Worm (Caenorhabditis elegans): ENCODE measurements around the gene C15F1.2.

C15F1.2 gene

ce11 chrII:6974011-6974410 is 5.7 kb upstream of the C15F1.2 start:
- TF ChIP-seq ztf-4 (tag; optimal IDR thresholded peaks at IDR 0.05) (no peak), nhr-19 (GFP tag; conservative IDR thresholded peaks at IDR 0.05) (peak; percentile 46), ets-5 (GFP tag; IDR thresholded peaks at IDR 0.05) (no peak), pag-3 (tag; optimal IDR thresholded peaks at IDR 0.05; ENCODE audit: borderline replicate concordance, insufficient read depth) (no peak), lin-14 (GFP tag; optimal IDR thresholded peaks at IDR 0.05) (peak; percentile 7), nhr-76 (tag; optimal IDR thresholded peaks at IDR 0.05) (no peak), rnt-1 (tag; optimal IDR thresholded peaks at IDR 0.05) (peak; percentile 50), snpc-4 (tag; optimal IDR thresholded peaks at IDR 0.05) (peak; percentile 43), nhr-84 (tag; optimal IDR thresholded peaks at IDR 0.05) (no peak), mdl-1 (tag; optimal IDR thresholded peaks at IDR 0.05) (peak in 1 of 2 experiments; percentile 11), unc-86 (tag; optimal IDR thresholded peaks at IDR 0.05) (peak; percentile 28), grh-1 (GFP tag; IDR thresholded peaks at IDR 0.05) (no peak), efl-1 (optimal IDR thresholded peaks at IDR 0.05) (peak; percentile 79 to 95), efl-1 (GFP tag; optimal IDR thresholded peaks at IDR 0.05 in 1 of 2) (peak; percentile 95 to 99), skn-1 (tag; optimal IDR thresholded peaks at IDR 0.05) (peak; percentile 53), aha-1 (tag; optimal IDR thresholded peaks at IDR 0.05) (no peak), nhr-85 (tag) (peak; percentile 41), egl-13 (tag; optimal IDR thresholded peaks at IDR 0.05) (no peak), F16B12.6 (tag; optimal IDR thresholded peaks at IDR 0.05) (peak; percentile 91), dpl-1 (GFP tag; optimal IDR thresholded peaks at IDR 0.05) (peak; percentile 90 to 95 (median 94)), pqm-1 (tag; optimal IDR thresholded peaks at IDR 0.05) (no peak), vab-15 (tag; optimal IDR thresholded peaks at IDR 0.05) (no peak), fkh-8 (tag; optimal IDR thresholded peaks at IDR 0.05) (no peak), hlh-4 (tag; optimal IDR thresholded peaks at IDR 0.05) (no peak), unc-98 (GFP tag; IDR thresholded peaks at IDR 0.05) (no peak), elt-3 (tag; optimal IDR thresholded peaks at IDR 0.05) (no peak), xbp-1 (tag; optimal IDR thresholded peaks at IDR 0.05) (peak; percentile 43), alr-1 (tag; optimal IDR thresholded peaks at IDR 0.05; ENCODE audit: borderline replicate concordance) (no peak), C04F5.9 (tag; optimal IDR thresholded peaks at IDR 0.05) (peak; percentile 56), nhr-71 (tag; optimal IDR thresholded peaks at IDR 0.05) (peak; percentile 66), pax-3 (tag; optimal IDR thresholded peaks at IDR 0.05) (no peak), ama-1 (optimal IDR thresholded peaks at IDR 0.05) (no peak), fkh-10 (GFP tag; optimal IDR thresholded peaks at IDR 0.05) (peak; percentile 2), sup-37 (GFP tag; optimal IDR thresholded peaks at IDR 0.05) (no peak), C16A3.4 (tag; optimal IDR thresholded peaks at IDR 0.05) (peak; percentile 42), lin-39 (tag; optimal IDR thresholded peaks at IDR 0.05) (peak; percentile 28), ztf-11 (tag; optimal IDR thresholded peaks at IDR 0.05) (no peak), snu-23 (GFP tag; optimal IDR thresholded peaks at IDR 0.05) (peak; percentile 63), isw-1 (GFP tag; IDR thresholded peaks at IDR 0.05) (peak; percentile 52), fkh-4 (tag; optimal IDR thresholded peaks at IDR 0.05; ENCODE audit: borderline replicate concordance) (no peak), zag-1 (tag; optimal IDR thresholded peaks at IDR 0.05) (no peak), ceh-82 (tag; optimal IDR thresholded peaks at IDR 0.05) (peak; percentile 17 to 60 (median 21)), nhr-28 (tag; optimal IDR thresholded peaks at IDR 0.05) (no peak), hpl-2 (GFP tag; optimal IDR thresholded peaks at IDR 0.05) (no peak), aly-2 (tag; optimal IDR thresholded peaks at IDR 0.05) (no peak), ceh-90 (tag; optimal IDR thresholded peaks at IDR 0.05) (no peak), lin-35 (GFP tag; optimal IDR thresholded peaks at IDR 0.05) (peak; percentile 93 to 97), ceh-88 (GFP tag; IDR thresholded peaks at IDR 0.05) (no peak), tbx-2 (tag; optimal IDR thresholded peaks at IDR 0.05) (peak; percentile 55), unc-130 (tag; optimal IDR thresholded peaks at IDR 0.05) (peak; percentile 39), nhr-47 (tag; optimal IDR thresholded peaks at IDR 0.05) (peak; percentile 71), egl-27 (tag; optimal IDR thresholded peaks at IDR 0.05) (no peak), C34B4.2 (tag; optimal IDR thresholded peaks at IDR 0.05) (no peak), hlh-17 (GFP tag; optimal IDR thresholded peaks at IDR 0.05; ENCODE audit: borderline replicate concordance) (no peak)
